Fruit fly (Drosophila melanogaster) whole organism, embryonic: ENCODE measurements around the gene CG14237.

Source experiments
- CG34422 ChIP-seq: fragments of 200-800 bp; sonication (Bioruptor generic); IDR thresholded peaks from 3 replicates; pipeline ENCODE4 v1.3.6; 2022; ENCODE audit warnings: missing biosample characterization, missing genetic modification characterization
- Dip2 ChIP-seq: fragments of 200-800 bp; sonication (Bioruptor generic); IDR thresholded peaks from 2 replicates; pipeline ENCODE4 v1.3.6; 2022; ENCODE audit warnings: missing biosample characterization, missing genetic modification characterization
- Ets65A ChIP-seq: fragments of 200-800 bp; sonication (Bioruptor generic); peaks from one replicate; lab custom pipeline; 2016; ENCODE audit warnings: missing biosample characterization, missing genetic modification characterization
- gro ChIP-seq: fragments of 200-800 bp; sonication (Bioruptor generic); optimal IDR thresholded peaks from 2 replicates; lab custom pipeline; 2016; ENCODE audit warnings: missing biosample characterization, missing genetic modification characterization
- pan ChIP-seq, 4 experiments: fragments of >200 bp in 3 of 4; fragments of 200-800 bp in 1 of 4; sonication (Bioruptor generic) in 1 of 4; optimal IDR thresholded peaks in 3 of 4; IDR thresholded peaks in 1 of 4; 2 replicates each; pipeline versions ENCODE4 v1.3.6 to Lab custom; 2017 to 2022; ENCODE audit warnings: missing biosample characterization in 2 of 4, missing genetic modification characterization in 2 of 4, mixed read lengths in 1 of 4
- seq ChIP-seq: fragments of 200-800 bp; sonication (Bioruptor generic); IDR thresholded peaks from 2 replicates; pipeline ENCODE4 v1.3.6; 2022; ENCODE audit warnings: missing biosample characterization, missing genetic modification characterization
- wek ChIP-seq: fragments of 200-800 bp; sonication (Bioruptor generic); optimal IDR thresholded peaks from 3 replicates; lab custom pipeline; 2018; ENCODE audit warnings: missing biosample characterization, mild to moderate bottlenecking, missing genetic modification characterization, moderate library complexity

dm6 chr3R:26436001-26436400, 20.7 kb upstream of the CG14237 start:
- TF ChIP-seq Ets65A (no peak), seq (GFP tag; lab: Robert Waterston, UW) (no peak), CG34422 (no peak), Dip2 (no peak), gro (GFP tag; lab: Kevin White, UChicago) (no peak), wek (GFP tag; lab: Kevin White, UChicago) (no peak), pan (optimal IDR thresholded peaks at IDR 0.05; lab: Kevin White, UChicago) (no peak), pan (GFP tag; optimal IDR thresholded peaks at IDR 0.05 in 1 of 2, IDR thresholded peaks at IDR 0.05 in 1 of 2) (no peak)
